Worm (Caenorhabditis elegans): ENCODE results near the gene orc-1.

Gene orc-1

ce11 chrIII:10633403-10633674 lies 9.6 kb upstream of the orc-1 start, which contains the start of gene Y39A1A.9:
Gene Y39A1A.9 (minus strand): TSS chrIII:10633501.
- TF ChIP-seq daf-12 (tag; optimal IDR thresholded peaks at IDR 0.05) = no peak
- no peak for TF ChIP-seq fos-1 (tag; optimal IDR thresholded peaks at IDR 0.05)
- TF ChIP-seq nfya-1 (tag; optimal IDR thresholded peaks at IDR 0.05; ENCODE audit: insufficient read depth) = no peak
- no peak for TF ChIP-seq unc-39 (tag; optimal IDR thresholded peaks at IDR 0.05)
- TF ChIP-seq nhr-237 (tag; optimal IDR thresholded peaks at IDR 0.05) = no peak
- TF ChIP-seq nhr-76 (tag; optimal IDR thresholded peaks at IDR 0.05) = no peak
- no peak for TF ChIP-seq elt-2 (tag; optimal IDR thresholded peaks at IDR 0.05)
- TF ChIP-seq sea-2 (GFP tag; optimal IDR thresholded peaks at IDR 0.05) = no peak
- no peak for TF ChIP-seq nhr-77 (tag; optimal IDR thresholded peaks at IDR 0.05)

ce11 chrIII:10634034-10634433 lies 8.9 kb upstream of the orc-1 start:
- peak; percentile 95 for TF ChIP-seq nhr-23 (tag; optimal IDR thresholded peaks at IDR 0.05)
- no peak for TF ChIP-seq egl-27 (tag; optimal IDR thresholded peaks at IDR 0.05)
- TF ChIP-seq unc-39 (tag; optimal IDR thresholded peaks at IDR 0.05) = no peak
- no peak for TF ChIP-seq ceh-9 (tag; optimal IDR thresholded peaks at IDR 0.05)
- TF ChIP-seq nhr-28 (tag; optimal IDR thresholded peaks at IDR 0.05) = no peak
- no peak for TF ChIP-seq ceh-16 (tag; optimal IDR thresholded peaks at IDR 0.05)
- peak; percentile 77 for TF ChIP-seq tbx-2 (tag; optimal IDR thresholded peaks at IDR 0.05)
- TF ChIP-seq zag-1 (tag; optimal IDR thresholded peaks at IDR 0.05) = peak; percentile 43
- TF ChIP-seq fos-1 (tag; optimal IDR thresholded peaks at IDR 0.05) = peak; percentile 64
- peak; percentile 74 for TF ChIP-seq ama-1 (optimal IDR thresholded peaks at IDR 0.05)
- peak; percentile 55 for TF ChIP-seq sea-2 (GFP tag; optimal IDR thresholded peaks at IDR 0.05)
- TF ChIP-seq ZK546.5 (tag; optimal IDR thresholded peaks at IDR 0.05) = no peak
- TF ChIP-seq nhr-77 (tag; optimal IDR thresholded peaks at IDR 0.05) = no peak
- peak; percentile 90 for TF ChIP-seq lsy-12 (tag; optimal IDR thresholded peaks at IDR 0.05)
- no peak for TF ChIP-seq nhr-67 (tag; optimal IDR thresholded peaks at IDR 0.05)
- no peak for TF ChIP-seq fkh-2 (tag; optimal IDR thresholded peaks at IDR 0.05)
- TF ChIP-seq fkh-10 (GFP tag; optimal IDR thresholded peaks at IDR 0.05) = peak; percentile 35
- TF ChIP-seq eor-1 (tag; optimal IDR thresholded peaks at IDR 0.05) = no peak
- peak; percentile 84 for TF ChIP-seq mdl-1 (tag; optimal IDR thresholded peaks at IDR 0.05)
- peak; percentile 67 for TF ChIP-seq ceh-82 (tag; optimal IDR thresholded peaks at IDR 0.05)
- peak; percentile 3 for TF ChIP-seq ztf-4 (tag; optimal IDR thresholded peaks at IDR 0.05)
- TF ChIP-seq mml-1 (tag; optimal IDR thresholded peaks at IDR 0.05) = no peak
- TF ChIP-seq pha-4 (tag; optimal IDR thresholded peaks at IDR 0.05) = peak; percentile 89
- no peak for TF ChIP-seq ztf-11 (tag; optimal IDR thresholded peaks at IDR 0.05)
- TF ChIP-seq lin-39 (tag; optimal IDR thresholded peaks at IDR 0.05) = peak; percentile 99
- peak; percentile 92 for TF ChIP-seq unc-62 (GFP tag; optimal IDR thresholded peaks at IDR 0.05)
- TF ChIP-seq nhr-11 (tag; optimal IDR thresholded peaks at IDR 0.05) = peak; percentile 26
- TF ChIP-seq nhr-43 (tag; optimal IDR thresholded peaks at IDR 0.05; ENCODE audit: poor library complexity, severe bottlenecking) = peak; percentile 82
- TF ChIP-seq elt-2 (tag; optimal IDR thresholded peaks at IDR 0.05) = peak; percentile 79
- peak; percentile 62 for TF ChIP-seq lin-15B (tag; optimal IDR thresholded peaks at IDR 0.05)
- TF ChIP-seq nfya-1 (tag; optimal IDR thresholded peaks at IDR 0.05; ENCODE audit: insufficient read depth) = peak; percentile 98
- TF ChIP-seq snpc-4 (tag; optimal IDR thresholded peaks at IDR 0.05) = peak; percentile 4
- TF ChIP-seq nhr-237 (tag; optimal IDR thresholded peaks at IDR 0.05) = no peak
- TF ChIP-seq nhr-12 (tag; optimal IDR thresholded peaks at IDR 0.05) = no peak
- TF ChIP-seq nhr-76 (tag; optimal IDR thresholded peaks at IDR 0.05) = peak; percentile 6
- TF ChIP-seq pqm-1 (tag; optimal IDR thresholded peaks at IDR 0.05) = peak; percentile 26
- peak; percentile 80 for TF ChIP-seq jun-1 (tag; optimal IDR thresholded peaks at IDR 0.05)
- peak; percentile 95 for TF ChIP-seq nhr-25 (tag; optimal IDR thresholded peaks at IDR 0.05)
- TF ChIP-seq skn-1 (tag; optimal IDR thresholded peaks at IDR 0.05) = peak; percentile 73
- peak; percentile 88 for TF ChIP-seq hmg-11 (tag; optimal IDR thresholded peaks at IDR 0.05)
- TF ChIP-seq elt-3 (tag; optimal IDR thresholded peaks at IDR 0.05) = no peak
- TF ChIP-seq egl-5 (tag; optimal IDR thresholded peaks at IDR 0.05) = peak; percentile 78
- peak; percentile 90 for TF ChIP-seq ceh-28 (tag; optimal IDR thresholded peaks at IDR 0.05)
- no peak for TF ChIP-seq elt-1 (tag; optimal IDR thresholded peaks at IDR 0.05)
- TF ChIP-seq R02D3.7 (tag; optimal IDR thresholded peaks at IDR 0.05) = peak; percentile 78
